Worm (Caenorhabditis elegans) whole organism, midembryonic: ENCODE measurements around the gene F25B3.5.

Source experiments
- T22C8.4 ChIP-seq: fragments of 200-800 bp; sonication (Bioruptor generic); IDR thresholded peaks from 2 replicates; pipeline ENCODE4 v1.3.6; 2022; ENCODE audit warnings: missing genetic modification characterization, missing compliant biosample characterization
- cog-1 ChIP-seq: sonication (generic microtip); optimal IDR thresholded peaks from 2 replicates; lab custom pipeline; 2016; ENCODE audit warnings: missing genetic modification characterization, missing compliant biosample characterization
- flt-1 ChIP-seq: fragments of 200-800 bp; sonication (Bioruptor generic); IDR thresholded peaks from 2 replicates; pipeline ENCODE4 v1.3.6; 2022; ENCODE audit warnings: missing genetic modification characterization, missing compliant biosample characterization
- klf-2 ChIP-seq: fragments of 200-800 bp; sonication (Bioruptor generic); conservative IDR thresholded peaks from 2 replicates; pipeline ENCODE4 v1.3.6; 2022; ENCODE audit warnings: missing genetic modification reagents, missing genetic modification characterization, missing compliant biosample characterization
- med-1 ChIP-seq: sonication (generic microtip); optimal IDR thresholded peaks from 2 replicates; lab custom pipeline; 2017; ENCODE audit warnings: missing genetic modification characterization, mild to moderate bottlenecking, missing compliant biosample characterization, antibody characterized with exemption, missing genetic modification reagents; ENCODE audit not compliant: insufficient read depth
- ref-1 ChIP-seq: fragments of 200-800 bp; sonication (Bioruptor generic); conservative IDR thresholded peaks from 2 replicates; pipeline ENCODE4 v1.3.6; 2022; ENCODE audit warnings: missing genetic modification reagents, missing genetic modification characterization, missing compliant biosample characterization
- tab-1 ChIP-seq: fragments of 200-800 bp; sonication (Bioruptor generic); IDR thresholded peaks from 2 replicates; pipeline ENCODE4 v1.3.6; 2022; ENCODE audit warnings: missing genetic modification characterization, missing compliant biosample characterization
- ztf-23 ChIP-seq: fragments of 200-800 bp; sonication (Bioruptor generic); IDR thresholded peaks from 2 replicates; pipeline ENCODE4 v1.3.6; 2022; ENCODE audit warnings: missing genetic modification reagents, missing genetic modification characterization, missing compliant biosample characterization
- ztf-29 ChIP-seq: fragments of 200-800 bp; sonication (Bioruptor generic); IDR thresholded peaks from 2 replicates; pipeline ENCODE4 v1.3.6; 2022; ENCODE audit warnings: missing genetic modification reagents, missing genetic modification characterization, missing compliant biosample characterization

Gene F25B3.5

ce11 chrV:9590317-9590716, 20.2 kb upstream of the F25B3.5 start, which contains the start of gene K09G1.2:
TSS of gene K09G1.2 (plus strand) at chrV:9590617.
- TF ChIP-seq ztf-29 (GFP tag; lab: Robert Waterston, UW): no peak
- TF ChIP-seq ztf-23: no peak
- no peak for TF ChIP-seq cog-1 (tag; lab: Kevin White, UChicago)
- TF ChIP-seq klf-2 (GFP tag; lab: Robert Waterston, UW): no peak
- TF ChIP-seq flt-1 (GFP tag; lab: Robert Waterston, UW): no peak
- TF ChIP-seq tab-1 (GFP tag; lab: Robert Waterston, UW): no peak
- no peak for TF ChIP-seq med-1 (GFP tag; lab: Kevin White, UChicago)
- TF ChIP-seq ref-1 (GFP tag; lab: Robert Waterston, UW): no peak
- TF ChIP-seq T22C8.4: no peak

ce11 chrV:9588574-9588973, 18.5 kb upstream of the F25B3.5 start:
- TF ChIP-seq ztf-23 (no peak), med-1 (GFP tag; lab: Kevin White, UChicago) (no peak), ref-1 (GFP tag; lab: Robert Waterston, UW) (no peak), cog-1 (tag; lab: Kevin White, UChicago) (no peak), klf-2 (GFP tag; lab: Robert Waterston, UW) (no peak), T22C8.4 (no peak), tab-1 (GFP tag; lab: Robert Waterston, UW) (no peak), flt-1 (GFP tag; lab: Robert Waterston, UW) (no peak), ztf-29 (GFP tag; lab: Robert Waterston, UW) (no peak)

DNA sequence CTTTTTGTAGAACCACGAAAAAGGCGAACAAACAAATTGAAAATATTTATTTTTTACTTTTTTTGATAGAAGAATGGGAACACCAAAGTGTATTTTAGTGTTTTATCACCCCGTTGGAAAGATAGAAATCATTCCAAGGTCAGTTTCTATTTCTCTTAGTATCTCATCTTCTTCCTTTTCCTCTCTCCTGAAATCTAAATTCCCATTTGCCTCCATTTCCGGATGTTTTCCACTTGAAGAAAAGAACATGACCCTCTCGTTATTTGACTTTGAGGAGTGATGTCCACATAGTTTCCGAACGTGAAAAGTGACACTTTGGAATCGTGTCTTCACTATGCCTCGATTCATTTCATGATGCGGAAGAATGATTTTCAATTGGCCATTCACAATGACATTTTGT, 17.5 kb upstream of the F25B3.5 start:
- TF ChIP-seq ref-1 (GFP tag; lab: Robert Waterston, UW) (no peak), tab-1 (GFP tag; lab: Robert Waterston, UW) (no peak), med-1 (GFP tag; lab: Kevin White, UChicago) (no peak), T22C8.4 (no peak), flt-1 (GFP tag; lab: Robert Waterston, UW) (no peak), ztf-23 (no peak), klf-2 (GFP tag; lab: Robert Waterston, UW) (no peak), cog-1 (tag; lab: Kevin White, UChicago) (no peak), ztf-29 (GFP tag; lab: Robert Waterston, UW) (no peak)

- TF ChIP-seq cog-1 (tag; lab: Kevin White, UChicago): no peak
- TF ChIP-seq ztf-29 (GFP tag; lab: Robert Waterston, UW): no peak
Measured at ce11 chrV:9584263-9584662, 14.2 kb upstream of the F25B3.5 start.

DNA sequence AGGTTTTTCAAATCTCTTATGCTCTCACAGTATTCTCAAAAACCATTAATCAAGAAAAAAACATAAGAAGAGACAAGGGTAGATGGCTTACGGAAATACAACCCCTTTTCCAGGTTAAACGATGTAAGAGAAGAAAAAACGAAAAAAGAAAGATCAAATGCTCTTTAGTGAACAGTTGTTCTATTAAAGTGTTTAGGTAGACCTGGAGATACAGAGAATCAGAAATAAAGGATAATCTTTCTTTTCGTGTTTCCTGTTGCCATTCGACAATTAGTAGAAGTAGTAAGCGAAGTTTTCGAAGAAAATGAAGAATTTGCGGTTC, 13.2 kb upstream of the F25B3.5 start, which contains the start of gene K09G1.1:
TSS of gene K09G1.1 (plus strand) at position 223 of the 322 bp plus-strand sequence.
- TF ChIP-seq ref-1 (GFP tag; lab: Robert Waterston, UW) (no peak), med-1 (GFP tag; lab: Kevin White, UChicago) (no peak), tab-1 (GFP tag; lab: Robert Waterston, UW) (no peak), T22C8.4 (no peak), klf-2 (GFP tag; lab: Robert Waterston, UW) (no peak), ztf-23 (no peak), flt-1 (GFP tag; lab: Robert Waterston, UW) (no peak), cog-1 (tag; lab: Kevin White, UChicago) (no peak), ztf-29 (GFP tag; lab: Robert Waterston, UW) (no peak)

- TF ChIP-seq ref-1 (GFP tag; lab: Robert Waterston, UW) (no peak), flt-1 (GFP tag; lab: Robert Waterston, UW) (peak; percentile 84), cog-1 (tag; lab: Kevin White, UChicago) (peak; percentile 55), klf-2 (GFP tag; lab: Robert Waterston, UW) (0 out of 2 replicates have a peak, but pooled peaks have one; percentile 34), T22C8.4 (no peak), ztf-29 (GFP tag; lab: Robert Waterston, UW) (peak; percentile 80; the same call in 1 of the 2 replicates), med-1 (GFP tag; lab: Kevin White, UChicago) (peak; percentile 89), ztf-23 (peak; percentile 82)
Measured at ce11 chrV:9582594-9583322, 12.7 kb upstream of the F25B3.5 start, which contains the start of gene rtfo-1. TSS of gene rtfo-1 (minus strand) at chrV:9582644.

- TF ChIP-seq med-1 (GFP tag; lab: Kevin White, UChicago) (no peak), flt-1 (GFP tag; lab: Robert Waterston, UW) (no peak), cog-1 (tag; lab: Kevin White, UChicago) (no peak), klf-2 (GFP tag; lab: Robert Waterston, UW) (no peak)
Measured at ce11 chrV:9576991-9577390, 6.9 kb upstream of the F25B3.5 start, which contains the start of gene F25B3.2. TSS of gene F25B3.2 (plus strand) at chrV:9577291.

DNA sequence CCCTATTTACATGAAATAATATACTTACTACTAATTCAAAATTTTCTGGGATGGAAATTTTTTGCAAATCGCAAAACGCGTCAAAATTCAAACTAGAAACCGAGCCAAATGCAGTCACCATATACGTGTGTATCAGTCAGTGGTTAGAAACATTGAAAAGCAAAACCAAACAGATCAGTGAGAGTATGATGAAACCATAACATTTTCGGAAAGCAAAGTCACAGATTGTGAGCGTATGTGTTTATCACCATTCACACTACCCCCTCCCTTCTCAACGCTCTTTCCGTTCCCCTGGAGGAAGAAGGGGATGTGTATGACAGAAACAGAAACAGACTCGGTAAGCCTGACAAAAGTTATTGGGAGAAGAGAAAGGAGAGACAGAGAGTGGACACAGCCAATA, 1.6 kb upstream of the F25B3.5 start:
- TF ChIP-seq flt-1 (GFP tag; lab: Robert Waterston, UW) (no peak), cog-1 (tag; lab: Kevin White, UChicago) (no peak), ztf-29 (GFP tag; lab: Robert Waterston, UW) (no peak), ref-1 (GFP tag; lab: Robert Waterston, UW) (no peak), med-1 (GFP tag; lab: Kevin White, UChicago) (no peak), tab-1 (GFP tag; lab: Robert Waterston, UW) (no peak), T22C8.4 (no peak)

- no peak for TF ChIP-seq cog-1 (tag; lab: Kevin White, UChicago)
- TF ChIP-seq ztf-23: no peak
- no peak for TF ChIP-seq tab-1 (GFP tag; lab: Robert Waterston, UW)
- no peak for TF ChIP-seq flt-1 (GFP tag; lab: Robert Waterston, UW)
- TF ChIP-seq ztf-29 (GFP tag; lab: Robert Waterston, UW): no peak
- TF ChIP-seq klf-2 (GFP tag; lab: Robert Waterston, UW): no peak
- no peak for TF ChIP-seq ref-1 (GFP tag; lab: Robert Waterston, UW)
- TF ChIP-seq med-1 (GFP tag; lab: Kevin White, UChicago): no peak
- no peak for TF ChIP-seq T22C8.4
Measured at ce11 chrV:9571056-9571455, 959 bp upstream of the F25B3.5 start.
